Worm (Caenorhabditis elegans) whole organism, mixed stage, embryonic: Measurements from ENCODE around the gene Y50D7A.3.

ENCODE experiments used
- M03D4.4 ChIP-seq: sonication (generic microtip); optimal IDR thresholded peaks from 2 replicates; lab custom pipeline; 2017; ENCODE audit warnings: mild to moderate bottlenecking, missing genetic modification characterization, missing compliant biosample characterization
- bed-3 ChIP-seq: fragments of 200-800 bp; sonication (Bioruptor generic); optimal IDR thresholded peaks from 3 replicates; lab custom pipeline; 2018; ENCODE audit warnings: mild to moderate bottlenecking, missing genetic modification characterization, moderate library complexity, missing compliant biosample characterization
- blmp-1 ChIP-seq: fragments of 150-350 bp; optimal IDR thresholded peaks from 2 replicates; lab custom pipeline; 2014; ENCODE audit warnings: missing biosample characterization, missing genetic modification characterization
- ceh-39 ChIP-seq: fragments of 150-350 bp; optimal IDR thresholded peaks from 2 replicates; lab custom pipeline; 2014; ENCODE audit warnings: missing biosample characterization, missing genetic modification characterization
- ceh-43 ChIP-seq: fragments of 200-800 bp; sonication (Bioruptor generic); optimal IDR thresholded peaks from 2 replicates; lab custom pipeline; 2018; ENCODE audit warnings: mild to moderate bottlenecking, missing genetic modification characterization, moderate library complexity, missing compliant biosample characterization
- ceh-83 ChIP-seq: fragments of 200-800 bp; sonication (Bioruptor generic); optimal IDR thresholded peaks from 2 replicates; lab custom pipeline; 2018; ENCODE audit warnings: mild to moderate bottlenecking, missing genetic modification characterization, missing compliant biosample characterization
- cnd-1 ChIP-seq: fragments of 200-800 bp; sonication (Bioruptor generic); optimal IDR thresholded peaks from 2 replicates; lab custom pipeline; 2018; ENCODE audit warnings: mild to moderate bottlenecking, missing genetic modification characterization, missing compliant biosample characterization
- elt-1 ChIP-seq: sonication (generic microtip); optimal IDR thresholded peaks from 2 replicates; lab custom pipeline; 2017; ENCODE audit warnings: missing genetic modification characterization, mild to moderate bottlenecking, missing compliant biosample characterization, antibody characterized with exemption, moderate library complexity, borderline replicate concordance; ENCODE audit not compliant: insufficient read depth
- elt-3 ChIP-seq: fragments of 150-350 bp; optimal IDR thresholded peaks from 2 replicates; lab custom pipeline; 2014; ENCODE audit warnings: missing biosample characterization, missing genetic modification characterization
- flh-1 ChIP-seq: fragments of 200-800 bp; sonication (Bioruptor generic); optimal IDR thresholded peaks from 2 replicates; lab custom pipeline; 2018; ENCODE audit warnings: mild to moderate bottlenecking, missing genetic modification characterization, moderate library complexity, missing compliant biosample characterization
- ham-2 ChIP-seq: fragments of 200-800 bp; sonication (Bioruptor generic); optimal IDR thresholded peaks from 2 replicates; lab custom pipeline; 2018; ENCODE audit warnings: mild to moderate bottlenecking, missing genetic modification characterization, missing compliant biosample characterization
- lin-13 ChIP-seq: fragments of 150-350 bp; optimal IDR thresholded peaks from 2 replicates; lab custom pipeline; 2014; ENCODE audit warnings: missing biosample characterization, missing genetic modification characterization
- lin-32 ChIP-seq: fragments of 200-800 bp; sonication (Bioruptor generic); optimal IDR thresholded peaks from 2 replicates; lab custom pipeline; 2018; ENCODE audit warnings: mild to moderate bottlenecking, missing genetic modification characterization, missing compliant biosample characterization
- lsy-2 ChIP-seq: fragments of 150-350 bp; optimal IDR thresholded peaks from 2 replicates; lab custom pipeline; 2014; ENCODE audit warnings: missing biosample characterization, missing genetic modification characterization
- mep-1 ChIP-seq: fragments of 150-350 bp; optimal IDR thresholded peaks from 2 replicates; lab custom pipeline; 2017; ENCODE audit warnings: missing biosample characterization, missing genetic modification reagents, missing genetic modification characterization, inconsistent platforms
- mls-2 ChIP-seq: sonication (generic microtip); optimal IDR thresholded peaks from 2 replicates; lab custom pipeline; 2016; ENCODE audit warnings: mild to moderate bottlenecking, missing genetic modification characterization, moderate library complexity, missing compliant biosample characterization
- nhr-12 ChIP-seq: fragments of 150-350 bp; optimal IDR thresholded peaks from 2 replicates; lab custom pipeline; 2014; ENCODE audit warnings: missing biosample characterization, missing genetic modification characterization
- nhr-2 ChIP-seq: fragments of 150-350 bp; optimal IDR thresholded peaks from 2 replicates; lab custom pipeline; 2014; ENCODE audit warnings: missing biosample characterization, missing genetic modification characterization
- nhr-237 ChIP-seq: fragments of 150-350 bp; optimal IDR thresholded peaks from 2 replicates; lab custom pipeline; 2014; ENCODE audit warnings: missing biosample characterization, missing genetic modification characterization
- nhr-28 ChIP-seq: fragments of 150-350 bp; optimal IDR thresholded peaks from 2 replicates; lab custom pipeline; 2014; ENCODE audit warnings: missing biosample characterization, missing genetic modification characterization
- nhr-76 ChIP-seq: sonication (generic microtip); optimal IDR thresholded peaks from 2 replicates; lab custom pipeline; 2017; ENCODE audit warnings: missing biosample characterization, missing genetic modification characterization
- pha-4 ChIP-seq: fragments of 150-350 bp; optimal IDR thresholded peaks from 2 replicates; lab custom pipeline; 2018; ENCODE audit warnings: missing biosample characterization, missing genetic modification reagents, missing genetic modification characterization
- sem-2 ChIP-seq: fragments of 200-800 bp; sonication (Bioruptor generic); optimal IDR thresholded peaks from 2 replicates; lab custom pipeline; 2018; ENCODE audit warnings: mild to moderate bottlenecking, missing genetic modification characterization, missing compliant biosample characterization
- snpc-4 ChIP-seq: fragments of 150-350 bp; optimal IDR thresholded peaks from 2 replicates; lab custom pipeline; 2014; ENCODE audit warnings: missing biosample characterization, missing genetic modification characterization
- sptf-1 ChIP-seq: sonication (generic microtip); optimal IDR thresholded peaks from 2 replicates; lab custom pipeline; 2017; ENCODE audit warnings: mild to moderate bottlenecking, missing genetic modification characterization, moderate library complexity, missing compliant biosample characterization
- tbx-8 ChIP-seq: fragments of 200-800 bp; sonication (Bioruptor generic); optimal IDR thresholded peaks from 2 replicates; lab custom pipeline; 2018; ENCODE audit warnings: mild to moderate bottlenecking, missing genetic modification characterization, moderate library complexity, missing compliant biosample characterization
- unc-120 ChIP-seq: sonication (generic microtip); optimal IDR thresholded peaks from 2 replicates; lab custom pipeline; 2017; ENCODE audit warnings: missing genetic modification characterization, missing compliant biosample characterization; ENCODE audit not compliant: poor library complexity, severe bottlenecking
- unc-39 ChIP-seq: fragments of 150-350 bp; optimal IDR thresholded peaks from 2 replicates; lab custom pipeline; 2014; ENCODE audit warnings: missing biosample characterization, missing genetic modification characterization
- unc-62 ChIP-seq: fragments of 150-350 bp; optimal IDR thresholded peaks from 2 replicates; lab custom pipeline; 2014; ENCODE audit warnings: missing biosample characterization, missing genetic modification reagents, missing genetic modification characterization
- zip-8 ChIP-seq: fragments of 150-350 bp; optimal IDR thresholded peaks from 2 replicates; lab custom pipeline; 2014; ENCODE audit warnings: missing biosample characterization, missing genetic modification characterization
- ztf-11 ChIP-seq: fragments of 150-350 bp; optimal IDR thresholded peaks from 2 replicates; lab custom pipeline; 2014; ENCODE audit warnings: missing biosample characterization, missing genetic modification characterization

The Y50D7A.3 gene

DNA sequence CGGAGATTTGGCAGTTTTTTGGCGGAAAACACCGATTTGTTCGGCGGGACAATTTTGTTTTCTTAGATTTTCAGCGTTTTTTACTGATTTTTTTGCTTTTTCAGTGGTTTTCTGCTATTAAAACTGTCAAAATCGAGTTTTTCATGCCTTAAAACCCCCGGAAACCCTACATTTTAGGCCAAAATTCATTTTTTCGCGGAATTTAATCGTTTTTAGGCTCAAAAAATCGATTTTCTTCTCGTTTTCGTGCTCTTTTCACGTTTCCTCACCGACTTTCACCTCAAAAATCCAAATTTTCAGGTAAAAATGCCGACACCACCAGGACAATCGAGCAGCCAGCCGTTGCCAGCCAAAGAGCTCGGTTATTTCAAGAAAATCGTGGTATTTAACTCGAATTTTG lies 18.8 kb upstream of the Y50D7A.3 start, which contains the start of gene hpo-29:
TSS of gene hpo-29 (plus strand) at position 301 of the 400 bp plus-strand sequence.
- no peak for TF ChIP-seq tbx-8 (GFP tag; lab: Kevin White, UChicago)
- TF ChIP-seq lsy-2 (tag; lab: Kevin White, UChicago), result no peak
- no peak for TF ChIP-seq lin-13
- TF ChIP-seq flh-1 (GFP tag; lab: Kevin White, UChicago), result no peak
- TF ChIP-seq bed-3 (GFP tag; lab: Kevin White, UChicago), result no peak
- TF ChIP-seq mep-1 (tag; lab: Kevin White, UChicago), result no peak
- no peak for TF ChIP-seq nhr-76 (tag; lab: Kevin White, UChicago)
- no peak for TF ChIP-seq zip-8
- TF ChIP-seq elt-1 (tag; lab: Kevin White, UChicago), result no peak
- no peak for TF ChIP-seq unc-39
- TF ChIP-seq elt-3 (tag; lab: Kevin White, UChicago), result no peak
- TF ChIP-seq unc-62, result no peak
- no peak for TF ChIP-seq cnd-1
- TF ChIP-seq nhr-2, result no peak
- no peak for TF ChIP-seq nhr-237 (tag; lab: Kevin White, UChicago)
- no peak for TF ChIP-seq snpc-4
- TF ChIP-seq, all 35 proteins: peak for 0

ce11 chrIII:251410-251809 lies 2.9 kb upstream of the Y50D7A.3 start:
- no peak for TF ChIP-seq nhr-12 (tag; lab: Kevin White, UChicago)
- no peak for TF ChIP-seq lin-32
- TF ChIP-seq mls-2, result no peak
- TF ChIP-seq elt-3 (tag; lab: Kevin White, UChicago), result no peak
- no peak for TF ChIP-seq elt-1 (tag; lab: Kevin White, UChicago)
- no peak for TF ChIP-seq cnd-1
- no peak for TF ChIP-seq pha-4 (tag; lab: Kevin White, UChicago)
- no peak for TF ChIP-seq ztf-11 (tag; lab: Kevin White, UChicago)
- TF ChIP-seq nhr-76 (tag; lab: Kevin White, UChicago), result no peak
- no peak for TF ChIP-seq sptf-1 (tag; lab: Kevin White, UChicago)
- TF ChIP-seq unc-39, result no peak
- TF ChIP-seq blmp-1 (tag; lab: Kevin White, UChicago), result no peak
- no peak for TF ChIP-seq tbx-8 (GFP tag; lab: Kevin White, UChicago)
- no peak for TF ChIP-seq nhr-28 (tag; lab: Kevin White, UChicago)
- TF ChIP-seq sem-2 (GFP tag; lab: Kevin White, UChicago), result no peak
- TF ChIP-seq lin-13, result no peak
- no peak for TF ChIP-seq ceh-43 (GFP tag; lab: Kevin White, UChicago)
- TF ChIP-seq zip-8, result no peak
- TF ChIP-seq mep-1 (tag; lab: Kevin White, UChicago), result no peak

DNA sequence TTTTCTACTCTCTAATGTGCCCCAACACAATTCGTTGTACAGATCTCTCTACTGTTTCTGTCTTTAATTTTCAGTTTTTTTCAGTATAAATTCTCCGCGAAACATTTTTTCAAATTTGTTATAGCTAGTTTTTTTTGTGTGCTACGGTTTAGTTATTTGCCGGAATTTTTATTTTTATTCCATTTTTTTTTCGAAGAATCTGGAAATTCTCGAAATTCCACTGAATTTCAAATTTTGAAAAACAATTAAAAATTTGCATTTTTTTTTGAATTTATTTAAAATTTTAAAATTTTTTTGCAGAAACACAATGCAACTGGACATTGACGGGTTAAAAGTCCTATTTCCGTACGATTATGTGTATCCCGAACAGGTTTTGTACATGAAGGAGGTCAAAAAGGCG lies 10.5 kb downstream of the Y50D7A.3 start, which contains the start of gene xpd-1:
TSS of gene xpd-1 (plus strand) at position 301 of the 400 bp plus-strand sequence.
- TF ChIP-seq elt-1 (tag; lab: Kevin White, UChicago), result no peak
- TF ChIP-seq ceh-83 (GFP tag; lab: Kevin White, UChicago), result no peak
- TF ChIP-seq flh-1 (GFP tag; lab: Kevin White, UChicago), result no peak
- TF ChIP-seq snpc-4, result no peak
- TF ChIP-seq M03D4.4 (tag; lab: Kevin White, UChicago), result no peak
- no peak for TF ChIP-seq unc-62
- no peak for TF ChIP-seq zip-8
- TF ChIP-seq nhr-2, result no peak
- TF ChIP-seq mls-2, result no peak
- no peak for TF ChIP-seq unc-120
- TF ChIP-seq mep-1 (tag; lab: Kevin White, UChicago), result no peak
- no peak for TF ChIP-seq lin-32
- no peak for TF ChIP-seq ham-2
- TF ChIP-seq pha-4 (tag; lab: Kevin White, UChicago), result no peak
- TF ChIP-seq, all 35 proteins: peak for 0

DNA sequence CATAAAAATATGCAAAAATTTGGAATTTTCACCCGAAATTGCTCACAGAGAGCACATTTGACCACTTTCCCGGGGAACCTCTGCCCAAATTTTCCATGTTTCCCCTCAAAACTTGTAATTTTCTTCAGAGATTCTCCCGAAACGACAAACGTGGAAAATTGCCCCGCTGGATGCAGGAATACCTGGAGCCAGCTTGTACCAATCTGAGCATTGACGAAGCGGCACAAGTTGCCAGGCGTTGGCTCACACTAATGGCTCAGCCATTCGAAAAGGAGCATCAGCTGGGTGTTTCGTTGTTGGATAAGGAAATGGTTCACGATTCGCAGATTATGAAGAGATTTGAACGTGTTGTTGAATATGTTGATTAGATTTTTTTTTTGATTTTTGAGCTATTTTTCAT lies 28.2 kb downstream of the Y50D7A.3 start:
- TF ChIP-seq ham-2 (no peak), sptf-1 (tag; lab: Kevin White, UChicago) (no peak), ztf-11 (tag; lab: Kevin White, UChicago) (no peak), zip-8 (no peak), ceh-83 (GFP tag; lab: Kevin White, UChicago) (no peak), nhr-12 (tag; lab: Kevin White, UChicago) (no peak), cnd-1 (no peak), mls-2 (no peak), lin-32 (no peak), lin-13 (no peak), ceh-43 (GFP tag; lab: Kevin White, UChicago) (no peak), ceh-39 (tag; lab: Kevin White, UChicago) (no peak), sem-2 (GFP tag; lab: Kevin White, UChicago) (no peak), tbx-8 (GFP tag; lab: Kevin White, UChicago) (no peak)
- TF ChIP-seq, all 35 proteins: peak for 0
